Fruit fly (Drosophila melanogaster) whole organism, prepupa: ENCODE data around the gene Parg.

ENCODE experiments used
- Blimp-1 ChIP-seq: fragments of 200-800 bp; sonication (Bioruptor generic); optimal IDR thresholded peaks from 3 replicates; lab custom pipeline; 2017; ENCODE audit warnings: missing biosample characterization, missing genetic modification characterization, mild to moderate bottlenecking, moderate library complexity, missing genetic modification reagents
- CG10631 ChIP-seq: fragments of 200-800 bp; sonication (Bioruptor generic); optimal IDR thresholded peaks from 2 replicates; lab custom pipeline; 2016; ENCODE audit warnings: missing biosample characterization, missing genetic modification characterization
- CG10669 ChIP-seq: fragments of 200-800 bp; sonication (Bioruptor generic); optimal IDR thresholded peaks from 3 replicates; lab custom pipeline; 2018; ENCODE audit warnings: missing biosample characterization, mild to moderate bottlenecking, missing genetic modification characterization, moderate library complexity
- CG11294 ChIP-seq: fragments of 200-800 bp; sonication (Bioruptor generic); IDR thresholded peaks from 2 replicates; pipeline ENCODE4 v1.3.6; 2022; ENCODE audit warnings: missing biosample characterization, missing genetic modification characterization
- CG11762 ChIP-seq: fragments of 200-800 bp; sonication (Bioruptor generic); optimal IDR thresholded peaks from 3 replicates; lab custom pipeline; 2016; ENCODE audit warnings: missing biosample characterization, missing genetic modification characterization; ENCODE audit not compliant: insufficient read depth
- CG11902 ChIP-seq: fragments of 200-800 bp; sonication (Bioruptor generic); optimal IDR thresholded peaks from 3 replicates; lab custom pipeline; 2016; ENCODE audit warnings: missing biosample characterization, missing genetic modification characterization
- CG15336 ChIP-seq: fragments of 200-800 bp; sonication (Bioruptor generic); IDR thresholded peaks from 2 replicates; pipeline ENCODE4 v1.3.6; 2022; ENCODE audit warnings: missing biosample characterization, missing genetic modification characterization
- CG1621 ChIP-seq: fragments of 200-800 bp; sonication (Bioruptor generic); optimal IDR thresholded peaks from 3 replicates; lab custom pipeline; 2018; ENCODE audit warnings: missing biosample characterization, mild to moderate bottlenecking, missing genetic modification characterization
- CG16779 ChIP-seq: fragments of 200-800 bp; sonication (Bioruptor generic); optimal IDR thresholded peaks from 3 replicates; lab custom pipeline; 2017; ENCODE audit warnings: missing biosample characterization, mild to moderate bottlenecking, missing genetic modification characterization
- CG3032 ChIP-seq: fragments of 200-800 bp; optimal IDR thresholded peaks from 2 replicates; lab custom pipeline; 2019; ENCODE audit warnings: missing biosample characterization, mild to moderate bottlenecking, missing genetic modification characterization, moderate library complexity
- CG32006 ChIP-seq: fragments of 200-800 bp; sonication (Bioruptor generic); optimal IDR thresholded peaks from 3 replicates; lab custom pipeline; 2017; ENCODE audit warnings: missing biosample characterization, mild to moderate bottlenecking, missing genetic modification characterization
- CG34406 ChIP-seq: fragments of 200-800 bp; sonication (Bioruptor generic); optimal IDR thresholded peaks from 3 replicates; lab custom pipeline; 2016; ENCODE audit warnings: missing biosample characterization, missing genetic modification characterization
- CG3919 ChIP-seq: fragments of 200-800 bp; sonication (Bioruptor generic); optimal IDR thresholded peaks from 3 replicates; lab custom pipeline; 2016; ENCODE audit warnings: missing biosample characterization, missing genetic modification characterization
- CG4318 ChIP-seq: fragments of 200-800 bp; sonication (Bioruptor generic); optimal IDR thresholded peaks from 3 replicates; lab custom pipeline; 2017; ENCODE audit warnings: missing biosample characterization, mild to moderate bottlenecking, missing genetic modification characterization
- CG6163 ChIP-seq: fragments of 200-800 bp; sonication (Bioruptor generic); IDR thresholded peaks from 3 replicates; pipeline ENCODE4 v1.3.6; 2022; ENCODE audit warnings: missing biosample characterization, missing genetic modification characterization
- CG6808 ChIP-seq: fragments of 200-800 bp; sonication (Bioruptor generic); optimal IDR thresholded peaks from 3 replicates; lab custom pipeline; 2017; ENCODE audit warnings: missing biosample characterization, missing genetic modification characterization, mild to moderate bottlenecking, moderate library complexity, missing genetic modification reagents
- CG8119 ChIP-seq: fragments of 200-800 bp; sonication (Bioruptor generic); IDR thresholded peaks from 3 replicates; pipeline ENCODE4 v1.3.6; 2022; ENCODE audit warnings: missing biosample characterization, missing genetic modification characterization
- CG8319 ChIP-seq: fragments of 200-800 bp; sonication (Bioruptor generic); optimal IDR thresholded peaks from 3 replicates; lab custom pipeline; 2016; ENCODE audit warnings: missing biosample characterization, missing genetic modification characterization
- Eip75B ChIP-seq: fragments of 200-800 bp; sonication (Bioruptor generic); optimal IDR thresholded peaks from 3 replicates; lab custom pipeline; 2016; ENCODE audit warnings: missing biosample characterization, missing genetic modification characterization
- Eip78C ChIP-seq: fragments of 200-800 bp; sonication (Bioruptor generic); peaks from one replicate; lab custom pipeline; 2016; ENCODE audit warnings: missing biosample characterization, missing genetic modification characterization
- Ets21C ChIP-seq: fragments of 200-800 bp; sonication (Bioruptor generic); optimal IDR thresholded peaks from 3 replicates; lab custom pipeline; 2016; ENCODE audit warnings: missing biosample characterization, missing genetic modification characterization
- Ets96B ChIP-seq: fragments of 200-800 bp; optimal IDR thresholded peaks from 2 replicates; lab custom pipeline; 2019; ENCODE audit warnings: missing biosample characterization, mild to moderate bottlenecking, missing genetic modification characterization, moderate library complexity
- Gug ChIP-seq: fragments of 200-800 bp; sonication (Bioruptor generic); IDR thresholded peaks from 2 replicates; pipeline ENCODE4 v1.3.6; 2022; ENCODE audit warnings: missing biosample characterization, missing genetic modification characterization
- Hr38 ChIP-seq: sonication (Bioruptor generic); optimal IDR thresholded peaks from 2 replicates; lab custom pipeline; 2016; ENCODE audit warnings: missing biosample characterization, missing genetic modification characterization
- Hr39 ChIP-seq: fragments of 200-800 bp; sonication (Bioruptor generic); optimal IDR thresholded peaks from 2 replicates; lab custom pipeline; 2016; ENCODE audit warnings: missing biosample characterization, missing genetic modification characterization
- Hr4 ChIP-seq: fragments of 200-800 bp; sonication (Bioruptor generic); optimal IDR thresholded peaks from 3 replicates; lab custom pipeline; 2016; ENCODE audit warnings: missing biosample characterization, missing genetic modification characterization
- Lpt ChIP-seq: fragments of 200-800 bp; sonication (Bioruptor generic); optimal IDR thresholded peaks from 3 replicates; lab custom pipeline; 2016; ENCODE audit warnings: missing biosample characterization, missing genetic modification characterization
- Met ChIP-seq: fragments of 200-800 bp; sonication (Bioruptor generic); optimal IDR thresholded peaks from 3 replicates; lab custom pipeline; 2016; ENCODE audit warnings: missing biosample characterization, missing genetic modification characterization
- OdsH ChIP-seq: fragments of 200-800 bp; sonication (Bioruptor generic); optimal IDR thresholded peaks from 3 replicates; lab custom pipeline; 2016; ENCODE audit warnings: missing biosample characterization, missing genetic modification characterization
- Smox ChIP-seq: fragments of 200-800 bp; sonication (Bioruptor generic); optimal IDR thresholded peaks from 3 replicates; lab custom pipeline; 2016; ENCODE audit warnings: missing biosample characterization, missing genetic modification characterization
- achi ChIP-seq: fragments of 200-800 bp; sonication (Bioruptor generic); optimal IDR thresholded peaks from 3 replicates; lab custom pipeline; 2016; ENCODE audit warnings: missing biosample characterization, missing genetic modification characterization
- acj6 ChIP-seq: fragments of 200-800 bp; sonication (Bioruptor generic); optimal IDR thresholded peaks from 3 replicates; lab custom pipeline; 2016; ENCODE audit warnings: missing biosample characterization, missing genetic modification characterization
- cyc ChIP-seq: fragments of 200-800 bp; sonication (Bioruptor generic); optimal IDR thresholded peaks from 3 replicates; lab custom pipeline; 2016; ENCODE audit warnings: missing biosample characterization, missing genetic modification characterization
- dac ChIP-seq: fragments of 200-800 bp; sonication (Bioruptor generic); optimal IDR thresholded peaks from 2 replicates; lab custom pipeline; 2017; ENCODE audit warnings: missing biosample characterization, mild to moderate bottlenecking, missing genetic modification characterization
- dsx ChIP-seq: fragments of 200-800 bp; optimal IDR thresholded peaks from 3 replicates; lab custom pipeline; 2019; ENCODE audit warnings: missing biosample characterization, mild to moderate bottlenecking, missing genetic modification characterization, moderate library complexity; ENCODE audit not compliant: poor library complexity, severe bottlenecking
- eg ChIP-seq: fragments of 200-800 bp; sonication (Bioruptor generic); IDR thresholded peaks from 3 replicates; pipeline ENCODE4 v1.3.6; 2022; ENCODE audit warnings: missing biosample characterization, missing genetic modification characterization
- esn ChIP-seq: fragments of 200-800 bp; sonication (Bioruptor generic); optimal IDR thresholded peaks from 2 replicates; lab custom pipeline; 2016; ENCODE audit warnings: missing biosample characterization, mild to moderate bottlenecking, missing genetic modification characterization, moderate library complexity
- fd59A ChIP-seq: fragments of 200-800 bp; sonication (Bioruptor generic); optimal IDR thresholded peaks from 2 replicates; lab custom pipeline; 2017; ENCODE audit warnings: missing biosample characterization, mild to moderate bottlenecking, missing genetic modification characterization, missing genetic modification reagents
- fd85E ChIP-seq: fragments of 200-800 bp; sonication (Bioruptor generic); optimal IDR thresholded peaks from 3 replicates; lab custom pipeline; 2016; ENCODE audit warnings: missing biosample characterization, missing genetic modification characterization
- lz ChIP-seq: fragments of 200-800 bp; sonication (Bioruptor generic); optimal IDR thresholded peaks from 3 replicates; lab custom pipeline; 2016; ENCODE audit warnings: missing biosample characterization, missing genetic modification characterization
- net ChIP-seq: fragments of 200-800 bp; sonication (Bioruptor generic); optimal IDR thresholded peaks from 3 replicates; lab custom pipeline; 2016; ENCODE audit warnings: missing biosample characterization, missing genetic modification characterization
- pdm3 ChIP-seq: fragments of 200-800 bp; sonication (Bioruptor generic); optimal IDR thresholded peaks from 3 replicates; lab custom pipeline; 2016; ENCODE audit warnings: missing biosample characterization, missing genetic modification characterization
- salr ChIP-seq, 2 experiments: fragments of 200-800 bp; sonication (Bioruptor generic); optimal IDR thresholded peaks; 3 replicates each; lab custom pipeline; 2016 to 2018; ENCODE audit warnings: missing biosample characterization in 2 of 2, missing genetic modification characterization in 2 of 2, mild to moderate bottlenecking in 1 of 2
- ss ChIP-seq, 2 experiments: fragments of 200-800 bp; sonication (Bioruptor generic); optimal IDR thresholded peaks; 2 replicates in 1 of 2; 3 replicates in 1 of 2; lab custom pipeline; 2017 to 2018; ENCODE audit warnings: mild to moderate bottlenecking in 2 of 2, missing biosample characterization in 2 of 2, missing genetic modification characterization in 2 of 2, moderate library complexity in 1 of 2
- svp ChIP-seq: fragments of 200-800 bp; sonication (Bioruptor generic); peaks from one replicate; lab custom pipeline; 2016; ENCODE audit warnings: missing biosample characterization, missing genetic modification characterization
- topi ChIP-seq: fragments of 200-800 bp; sonication (Bioruptor generic); optimal IDR thresholded peaks from 3 replicates; lab custom pipeline; 2016; ENCODE audit warnings: missing biosample characterization, missing genetic modification characterization

The Parg gene

dm6 chrX:3681729-3682482, 10.6 kb upstream of the Parg start (continued):
- TF ChIP-seq dsx (GFP tag; lab: Kevin White, UChicago), result peak; percentile 94
- peak; percentile 93 for TF ChIP-seq esn
- peak; percentile 97 for TF ChIP-seq svp (GFP tag; lab: Kevin White, UChicago)
- TF ChIP-seq pdm3 (GFP tag; lab: Kevin White, UChicago), result peak; percentile 97
- TF ChIP-seq CG8119, result peak; percentile 95
- no peak for TF ChIP-seq Hr38 (GFP tag; lab: Kevin White, UChicago)
- TF ChIP-seq CG15336 (GFP tag; lab: Robert Waterston, UW), result peak; percentile 93
- TF ChIP-seq Blimp-1 (GFP tag; lab: Kevin White, UChicago), result peak; percentile 47
- TF ChIP-seq OdsH (GFP tag; lab: Kevin White, UChicago), result peak; percentile 96
- TF ChIP-seq acj6 (GFP tag; lab: Kevin White, UChicago), result peak; percentile 94
- TF ChIP-seq Smox, result peak; percentile 93
- peak; percentile 89 to 95 for TF ChIP-seq ss (GFP tag; optimal IDR thresholded peaks at IDR 0.05; lab: Kevin White, UChicago)
- TF ChIP-seq fd59A (GFP tag; lab: Kevin White, UChicago), result peak; percentile 91
- TF ChIP-seq salr (GFP tag; optimal IDR thresholded peaks at IDR 0.05; lab: Kevin White, UChicago), result peak; percentile 88 to 90
- peak; percentile 97 for TF ChIP-seq Eip75B (GFP tag; lab: Kevin White, UChicago)
- TF ChIP-seq CG10669 (GFP tag; lab: Kevin White, UChicago), result peak; percentile 96
- peak; percentile 88 for TF ChIP-seq Gug (GFP tag; lab: Robert Waterston, UW)
- TF ChIP-seq CG10631, result peak; percentile 96
- TF ChIP-seq CG3032 (tag; lab: Kevin White, UChicago), result peak; percentile 92
- TF ChIP-seq Hr4, result peak; percentile 95
- TF ChIP-seq lz (GFP tag; lab: Kevin White, UChicago), result peak; percentile 92
- peak; percentile 87 for TF ChIP-seq fd85E (GFP tag; lab: Kevin White, UChicago)
- TF ChIP-seq Ets21C (GFP tag; lab: Kevin White, UChicago), result peak; percentile 83
- TF ChIP-seq CG4318 (GFP tag; lab: Kevin White, UChicago), result peak; percentile 92
- TF ChIP-seq CG6163 (GFP tag; lab: Robert Waterston, UW), result peak; percentile 97
- TF ChIP-seq Lpt, result peak; percentile 95
- peak; percentile 90 for TF ChIP-seq CG8319 (GFP tag; lab: Kevin White, UChicago)
- TF ChIP-seq CG16779 (tag; lab: Kevin White, UChicago), result peak; percentile 94
- peak; percentile 92 for TF ChIP-seq topi (GFP tag; lab: Kevin White, UChicago)
- TF ChIP-seq CG1621 (tag; lab: Kevin White, UChicago), result peak; percentile 97
- TF ChIP-seq Hr39 (GFP tag; lab: Kevin White, UChicago), result peak; percentile 88
- peak; percentile 85 for TF ChIP-seq cyc
- TF ChIP-seq CG11762, result peak; percentile 90
- TF ChIP-seq CG11902 (GFP tag; lab: Kevin White, UChicago), result peak; percentile 80
- peak; percentile 99 for TF ChIP-seq Eip78C
- TF ChIP-seq CG3919 (GFP tag; lab: Kevin White, UChicago), result peak; percentile 95
- peak; percentile 95 for TF ChIP-seq CG34406 (GFP tag; lab: Kevin White, UChicago)
- TF ChIP-seq CG6808, result peak; percentile 90
- peak; percentile 93 for TF ChIP-seq eg (GFP tag; lab: Robert Waterston, UW)
- peak; percentile 93 for TF ChIP-seq Met

dm6 chrX:3680703-3681270, 9.5 kb upstream of the Parg start:
- TF ChIP-seq CG34406 (GFP tag; lab: Kevin White, UChicago), result peak; percentile 75
- peak; percentile 57 for TF ChIP-seq net (GFP tag; lab: Kevin White, UChicago)
- TF ChIP-seq Ets21C (GFP tag; lab: Kevin White, UChicago), result peak; percentile 59
- peak; percentile 80 for TF ChIP-seq Met
- peak; percentile 77 for TF ChIP-seq OdsH (GFP tag; lab: Kevin White, UChicago)
- peak; percentile 59 for TF ChIP-seq Ets96B
- peak; percentile 7 for TF ChIP-seq Lpt
- no peak for TF ChIP-seq Hr38 (GFP tag; lab: Kevin White, UChicago)
- TF ChIP-seq CG10669 (GFP tag; lab: Kevin White, UChicago), result peak; percentile 62
- peak; percentile 30 to 66 for TF ChIP-seq salr (GFP tag; optimal IDR thresholded peaks at IDR 0.05; lab: Kevin White, UChicago)
- peak; percentile 54 for TF ChIP-seq CG11902 (GFP tag; lab: Kevin White, UChicago)
- peak; percentile 38 for TF ChIP-seq CG8319 (GFP tag; lab: Kevin White, UChicago)
- peak; percentile 76 for TF ChIP-seq CG15336 (GFP tag; lab: Robert Waterston, UW)
- TF ChIP-seq CG16779 (tag; lab: Kevin White, UChicago), result peak; percentile 56
- peak; percentile 36 to 77 for TF ChIP-seq ss (GFP tag; optimal IDR thresholded peaks at IDR 0.05; lab: Kevin White, UChicago)
- TF ChIP-seq lz (GFP tag; lab: Kevin White, UChicago), result peak; percentile 77
- TF ChIP-seq CG32006, result peak; percentile 67
- TF ChIP-seq Hr39 (GFP tag; lab: Kevin White, UChicago), result peak; percentile 77
- TF ChIP-seq CG1621 (tag; lab: Kevin White, UChicago), result peak; percentile 48
- peak; percentile 40 for TF ChIP-seq dsx (GFP tag; lab: Kevin White, UChicago)
- TF ChIP-seq dac (GFP tag; lab: Kevin White, UChicago), result no peak
- no peak for TF ChIP-seq CG11294 (GFP tag; lab: Robert Waterston, UW)
- peak; percentile 77 for TF ChIP-seq achi
- peak; percentile 79 for TF ChIP-seq topi (GFP tag; lab: Kevin White, UChicago)
